Worm (Caenorhabditis elegans): ENCODE data around the gene C14A6.3.

C14A6.3 gene

ce11 chrV:18168266-18168665 lies 22.1 kb downstream of the C14A6.3 start, which contains the start of gene C14A6.7 (continued):
- no peak for TF ChIP-seq lin-14 (GFP tag; optimal IDR thresholded peaks at IDR 0.05)

- TF ChIP-seq efl-1 (optimal IDR thresholded peaks at IDR 0.05) (no peak), efl-1 (GFP tag; optimal IDR thresholded peaks at IDR 0.05 in 1 of 2) (peak in 1 of 2 experiments; percentile 34), fkh-8 (tag; optimal IDR thresholded peaks at IDR 0.05) (no peak), ceh-90 (tag; optimal IDR thresholded peaks at IDR 0.05) (no peak)
These were observed 25.4 kb downstream of the C14A6.3 start, which contains the start of gene C14A6.8 for ce11 chrV:18171568-18171967. Gene C14A6.8 (minus strand): TSS chrV:18171668.

DNA sequence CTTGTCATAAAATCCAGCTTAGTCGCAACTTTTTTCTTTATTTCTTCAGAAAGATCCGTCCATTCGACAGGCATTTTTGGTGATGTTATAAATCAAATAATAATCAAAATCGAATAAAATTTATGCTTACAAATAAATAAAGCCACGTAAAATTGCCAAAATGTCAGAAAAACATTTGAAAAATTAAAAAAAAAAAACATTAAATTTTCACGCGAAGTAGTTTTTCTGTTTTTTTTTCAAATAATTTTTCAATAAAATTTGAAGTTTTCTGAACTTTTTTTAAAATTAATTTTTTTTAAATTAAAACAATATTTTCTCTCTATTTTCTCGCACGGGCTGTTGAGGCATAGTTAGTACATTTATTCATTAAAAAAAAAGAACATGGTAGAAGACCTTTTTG lies 32.5 kb downstream of the C14A6.3 start, which contains the start of gene C31G12.4:
Gene C31G12.4 (minus strand): TSS at position 101 of the 400 bp plus-strand sequence.
- TF ChIP-seq nhr-28 (tag; optimal IDR thresholded peaks at IDR 0.05), result no peak
- TF ChIP-seq lin-35 (GFP tag; optimal IDR thresholded peaks at IDR 0.05), result no peak
- no peak for TF ChIP-seq ceh-88 (GFP tag; IDR thresholded peaks at IDR 0.05)
- TF ChIP-seq mef-2 (tag; optimal IDR thresholded peaks at IDR 0.05), result no peak
- TF ChIP-seq xbp-1 (tag; optimal IDR thresholded peaks at IDR 0.05), result no peak
- TF ChIP-seq zag-1 (tag; optimal IDR thresholded peaks at IDR 0.05), result no peak
- TF ChIP-seq C04F5.9 (tag; optimal IDR thresholded peaks at IDR 0.05), result no peak
- no peak for TF ChIP-seq elt-3 (tag; optimal IDR thresholded peaks at IDR 0.05)
- no peak for TF ChIP-seq tlp-1 (tag; optimal IDR thresholded peaks at IDR 0.05)
- TF ChIP-seq zip-4 (GFP tag; optimal IDR thresholded peaks at IDR 0.05), result no peak
- TF ChIP-seq tbx-2 (tag; optimal IDR thresholded peaks at IDR 0.05), result no peak
- no peak for TF ChIP-seq unc-86 (tag; optimal IDR thresholded peaks at IDR 0.05)
- TF ChIP-seq mep-1 (tag; optimal IDR thresholded peaks at IDR 0.05), result no peak
- TF ChIP-seq irx-1 (tag; optimal IDR thresholded peaks at IDR 0.05), result no peak
- no peak for TF ChIP-seq nhr-77 (tag; optimal IDR thresholded peaks at IDR 0.05)
- no peak for TF ChIP-seq pag-3 (tag; optimal IDR thresholded peaks at IDR 0.05; ENCODE audit: borderline replicate concordance, insufficient read depth)
- no peak for TF ChIP-seq pax-3 (tag; optimal IDR thresholded peaks at IDR 0.05)
- no peak for TF ChIP-seq unc-62 (GFP tag; optimal IDR thresholded peaks at IDR 0.05)
- TF ChIP-seq mdl-1 (tag; optimal IDR thresholded peaks at IDR 0.05), result no peak

DNA sequence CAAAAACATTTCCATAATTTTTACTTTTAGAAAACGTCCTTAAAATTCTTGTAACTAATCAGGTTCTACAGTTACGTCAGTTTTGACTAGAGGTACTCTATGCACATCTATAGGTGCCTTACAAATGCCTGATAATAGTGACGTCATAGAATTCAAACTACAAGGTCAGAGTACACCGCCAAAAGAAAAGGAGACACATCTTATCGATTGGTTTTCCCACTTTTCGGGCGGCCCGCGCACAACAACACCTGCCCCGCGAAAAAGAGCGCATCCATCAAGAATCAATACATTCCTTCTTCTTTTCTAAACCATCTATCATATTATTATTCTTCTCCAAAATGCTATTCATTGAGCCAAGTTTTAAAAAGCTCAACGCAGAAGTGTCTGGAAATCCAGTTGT lies 33.5 kb downstream of the C14A6.3 start, which contains the start of gene C31G12.1:
Gene C31G12.1 (plus strand): TSS at position 301 of the 400 bp plus-strand sequence.
- no peak for TF ChIP-seq nhr-12 (tag; optimal IDR thresholded peaks at IDR 0.05)

DNA sequence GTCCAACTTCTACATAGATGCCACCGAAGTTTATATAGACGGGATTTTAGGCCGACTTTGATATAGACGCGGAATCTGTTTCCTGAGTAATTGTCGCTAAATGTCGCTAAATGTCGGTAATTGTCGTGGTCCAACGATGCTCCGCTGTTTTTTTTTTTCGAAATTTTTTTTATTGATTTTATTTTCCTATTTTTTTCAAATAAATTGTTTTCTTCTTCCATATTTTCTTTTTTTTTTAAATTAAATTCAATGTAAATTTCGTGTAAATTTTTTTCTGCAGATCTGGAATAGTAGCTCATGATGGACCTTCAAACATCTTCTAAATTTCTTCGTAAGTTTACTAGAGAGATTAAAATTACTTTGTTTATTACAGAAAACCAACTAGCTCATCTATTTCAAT lies 38.7 kb downstream of the C14A6.3 start, which contains the start of gene C31G12.3:
Gene C31G12.3 (plus strand): TSS at position 301 of the 400 bp plus-strand sequence.
- TF ChIP-seq nhr-237 (tag; optimal IDR thresholded peaks at IDR 0.05) (no peak), lin-13 (GFP tag; optimal IDR thresholded peaks at IDR 0.05) (no peak), snu-23 (GFP tag; optimal IDR thresholded peaks at IDR 0.05) (no peak), pag-3 (tag; optimal IDR thresholded peaks at IDR 0.05; ENCODE audit: borderline replicate concordance, insufficient read depth) (no peak), ama-1 (optimal IDR thresholded peaks at IDR 0.05) (no peak)

DNA sequence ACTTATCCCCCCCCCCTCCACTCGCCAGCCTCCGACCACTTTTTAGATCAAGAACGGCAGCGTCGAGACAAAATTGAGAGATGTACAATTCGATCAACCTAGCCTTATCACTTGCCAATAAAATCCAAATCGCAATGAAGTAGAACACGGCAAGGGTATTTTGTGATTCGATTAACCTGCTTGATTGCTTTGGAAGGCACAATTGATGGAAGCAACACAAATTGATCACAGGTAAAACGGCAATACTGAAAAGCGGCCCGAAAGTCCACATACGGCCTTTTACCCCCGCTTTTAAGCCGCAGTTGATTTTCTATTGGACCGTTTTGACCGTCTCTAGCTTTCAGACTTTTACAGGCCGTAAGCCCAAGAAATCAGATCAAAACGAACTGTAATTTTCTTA lies 42.2 kb downstream of the C14A6.3 start, which contains the start of gene clec-245:
Gene clec-245 (minus strand): TSS at position 101 of the 400 bp plus-strand sequence.
- TF ChIP-seq irx-1 (tag; optimal IDR thresholded peaks at IDR 0.05), result no peak
- no peak for TF ChIP-seq zip-4 (GFP tag; optimal IDR thresholded peaks at IDR 0.05)
- TF ChIP-seq fkh-4 (tag; optimal IDR thresholded peaks at IDR 0.05; ENCODE audit: borderline replicate concordance), result no peak
- no peak for TF ChIP-seq ets-5 (GFP tag; IDR thresholded peaks at IDR 0.05)
- no peak for TF ChIP-seq elt-3 (tag; optimal IDR thresholded peaks at IDR 0.05)
- peak; percentile 60 for TF ChIP-seq nhr-85 (tag)
- TF ChIP-seq unc-86 (tag; optimal IDR thresholded peaks at IDR 0.05), result no peak
- no peak for TF ChIP-seq egl-13 (tag; optimal IDR thresholded peaks at IDR 0.05)

Data from whole organism, L1 larva.